Worm (Caenorhabditis elegans) whole organism, young adult: Measurements from ENCODE around the gene F07A11.4.

Experiments
- B0336.3 ChIP-seq: fragments of 200-800 bp; sonication (Bioruptor generic); IDR thresholded peaks from 2 replicates; pipeline ENCODE4 v1.3.6; 2022; ENCODE audit warnings: missing genetic modification characterization, missing compliant biosample characterization
- F22D6.2 ChIP-seq: sonication (generic microtip); optimal IDR thresholded peaks from 2 replicates; lab custom pipeline; 2016; ENCODE audit warnings: mild to moderate bottlenecking, missing genetic modification characterization, missing compliant biosample characterization
- F33H1.4 ChIP-seq: fragments of 200-800 bp; sonication (Bioruptor generic); IDR thresholded peaks from 2 replicates; pipeline ENCODE4 v1.3.6; 2022; ENCODE audit warnings: missing genetic modification reagents, missing genetic modification characterization, missing compliant biosample characterization
- K12H6.12 ChIP-seq: fragments of 200-800 bp; sonication (Bioruptor generic); optimal IDR thresholded peaks from 2 replicates; lab custom pipeline; 2018; ENCODE audit warnings: mild to moderate bottlenecking, missing genetic modification characterization, missing compliant biosample characterization
- T07F8.4 ChIP-seq: sonication (generic microtip); optimal IDR thresholded peaks from 2 replicates; lab custom pipeline; 2016; ENCODE audit warnings: mild to moderate bottlenecking, missing genetic modification characterization, moderate library complexity, missing compliant biosample characterization
- efl-1 ChIP-seq: fragments of 150-350 bp; optimal IDR thresholded peaks from 2 replicates; lab custom pipeline; 2014; ENCODE audit warnings: missing biosample characterization, missing genetic modification reagents, missing genetic modification characterization
- egl-44 ChIP-seq: fragments of 200-800 bp; sonication (Bioruptor generic); IDR thresholded peaks from 2 replicates; pipeline ENCODE4 v1.3.6; 2022; ENCODE audit warnings: missing genetic modification reagents, missing genetic modification characterization, missing compliant biosample characterization
- ets-4 ChIP-seq: fragments of 200-800 bp; sonication (Bioruptor generic); optimal IDR thresholded peaks from 2 replicates; lab custom pipeline; 2018; ENCODE audit warnings: mild to moderate bottlenecking, missing genetic modification characterization, missing compliant biosample characterization
- fkh-3 ChIP-seq: sonication (generic microtip); optimal IDR thresholded peaks from 2 replicates; lab custom pipeline; 2016; ENCODE audit warnings: mild to moderate bottlenecking, missing genetic modification characterization, missing compliant biosample characterization
- gei-17 ChIP-seq: fragments of 200-800 bp; sonication (Bioruptor generic); optimal IDR thresholded peaks from 2 replicates; lab custom pipeline; 2018; ENCODE audit warnings: mild to moderate bottlenecking, missing genetic modification characterization, missing compliant biosample characterization
- lin-35 ChIP-seq, 3 experiments: fragments of 150-350 bp in 2 of 3; sonication (generic microtip) in 1 of 3; optimal IDR thresholded peaks; 2 replicates each; lab custom pipeline; 2014 to 2018; ENCODE audit warnings: missing biosample characterization in 3 of 3, missing genetic modification characterization in 3 of 3, missing genetic modification reagents in 3 of 3
- lir-1 ChIP-seq: fragments of 200-800 bp; sonication (Bioruptor generic); conservative IDR thresholded peaks from 2 replicates; pipeline ENCODE4 v1.3.6; 2022; ENCODE audit warnings: missing genetic modification reagents, missing genetic modification characterization, missing compliant biosample characterization
- madf-10 ChIP-seq: sonication (generic microtip); optimal IDR thresholded peaks from 2 replicates; lab custom pipeline; 2016; ENCODE audit warnings: mild to moderate bottlenecking, missing genetic modification characterization, missing compliant biosample characterization
- ztf-3 ChIP-seq: fragments of 200-800 bp; sonication (Bioruptor generic); optimal IDR thresholded peaks from 2 replicates; lab custom pipeline; 2018; ENCODE audit warnings: mild to moderate bottlenecking, missing genetic modification characterization, missing compliant biosample characterization

- TF ChIP-seq gei-17 (GFP tag; lab: Kevin White, UChicago) = no peak
- no peak for TF ChIP-seq egl-44
- TF ChIP-seq fkh-3 = no peak
- no peak for TF ChIP-seq lin-35 (GFP tag; optimal IDR thresholded peaks at IDR 0.05; lab: Kevin White, UChicago)
- TF ChIP-seq T07F8.4 (tag; lab: Kevin White, UChicago) = no peak
- TF ChIP-seq lir-1 (GFP tag; lab: Robert Waterston, UW) = no peak
- peak; percentile 36; the same call in 1 of the 2 replicates for TF ChIP-seq B0336.3
- no peak for TF ChIP-seq ztf-3 (GFP tag; lab: Kevin White, UChicago)
- no peak for TF ChIP-seq K12H6.12 (tag; lab: Kevin White, UChicago)
- no peak for TF ChIP-seq efl-1 (GFP tag; lab: Kevin White, UChicago)
- no peak for TF ChIP-seq F33H1.4 (GFP tag; lab: Robert Waterston, UW)
- TF ChIP-seq madf-10 = no peak
- TF ChIP-seq F22D6.2 (tag; lab: Kevin White, UChicago) = no peak
- no peak for TF ChIP-seq ets-4
These were observed 8.8 kb upstream of the F07A11.4 start, which contains the start of gene F07A11.1 for ce11 chrII:11592023-11592422.
